Worm (Caenorhabditis elegans) whole organism, L1 larva: ENCODE data around the gene nlp-36.

ENCODE experiments used
- C16A3.4 ChIP-seq: fragments of 150-350 bp; optimal IDR thresholded peaks from 2 replicates; lab custom pipeline; 2014; ENCODE audit warnings: missing biosample characterization, missing genetic modification characterization
- aha-1 ChIP-seq: fragments of 150-350 bp; optimal IDR thresholded peaks from 2 replicates; lab custom pipeline; 2014; ENCODE audit warnings: missing biosample characterization, missing genetic modification characterization
- ama-1 ChIP-seq: fragments of 150-350 bp; optimal IDR thresholded peaks from 2 replicates; lab custom pipeline; 2014
- blmp-1 ChIP-seq: fragments of 150-350 bp; optimal IDR thresholded peaks from 2 replicates; lab custom pipeline; 2014; ENCODE audit warnings: missing biosample characterization, missing genetic modification characterization
- ceh-90 ChIP-seq: sonication (generic microtip); optimal IDR thresholded peaks from 2 replicates; lab custom pipeline; 2016; ENCODE audit warnings: missing genetic modification characterization, missing compliant biosample characterization
- dpl-1 ChIP-seq, 3 experiments: fragments of 150-350 bp in 2 of 3; sonication (generic microtip) in 1 of 3; optimal IDR thresholded peaks; 2 replicates each; lab custom pipeline; 2014 to 2017; ENCODE audit warnings: missing biosample characterization in 3 of 3, missing genetic modification characterization in 3 of 3, missing genetic modification reagents in 3 of 3
- dsc-1 ChIP-seq: sonication (generic microtip); optimal IDR thresholded peaks from 2 replicates; lab custom pipeline; 2016; ENCODE audit warnings: mild to moderate bottlenecking, missing genetic modification characterization, missing compliant biosample characterization
- efl-1 ChIP-seq, 4 experiments: fragments of 150-350 bp; optimal IDR thresholded peaks in 3 of 4; peaks in 1 of 4; 1 replicate in 1 of 4; 2 replicates in 3 of 4; lab custom pipeline; 2014; ENCODE audit warnings: missing biosample characterization in 2 of 4, missing genetic modification characterization in 2 of 4, missing genetic modification reagents in 2 of 4
- elt-3 ChIP-seq, 6 experiments: fragments of 150-350 bp in 1 of 6; sonication (generic microtip); optimal IDR thresholded peaks; 2 replicates each; lab custom pipeline; 2017 to 2018; ENCODE audit warnings: missing biosample characterization in 6 of 6, missing genetic modification characterization in 6 of 6, inconsistent platforms in 1 of 6
- ets-5 ChIP-seq: fragments of 200-800 bp; sonication (Bioruptor generic); IDR thresholded peaks from 2 replicates; pipeline ENCODE4 v1.3.6; 2022; ENCODE audit warnings: missing genetic modification characterization, missing compliant biosample characterization
- hpl-2 ChIP-seq: fragments of 150-350 bp; optimal IDR thresholded peaks from 2 replicates; lab custom pipeline; 2014; ENCODE audit warnings: missing biosample characterization, missing genetic modification reagents, missing genetic modification characterization
- irx-1 ChIP-seq: sonication (generic microtip); optimal IDR thresholded peaks from 2 replicates; lab custom pipeline; 2016; ENCODE audit warnings: missing genetic modification characterization, missing compliant biosample characterization
- lin-13 ChIP-seq: fragments of 150-350 bp; optimal IDR thresholded peaks from 2 replicates; lab custom pipeline; 2014; ENCODE audit warnings: missing biosample characterization, missing genetic modification reagents, missing genetic modification characterization
- lin-14 ChIP-seq: fragments of 200-800 bp; sonication (Bioruptor generic); optimal IDR thresholded peaks from 2 replicates; lab custom pipeline; 2018; ENCODE audit warnings: mild to moderate bottlenecking, missing genetic modification characterization, moderate library complexity, missing compliant biosample characterization
- lin-35 ChIP-seq, 2 experiments: fragments of 150-350 bp; optimal IDR thresholded peaks; 2 replicates each; lab custom pipeline; 2014; ENCODE audit warnings: missing biosample characterization in 2 of 2, missing genetic modification characterization in 2 of 2, missing genetic modification reagents in 2 of 2
- lin-39 ChIP-seq: fragments of 150-350 bp; optimal IDR thresholded peaks from 2 replicates; lab custom pipeline; 2014; ENCODE audit warnings: missing biosample characterization, missing genetic modification reagents, missing genetic modification characterization
- lsy-2 ChIP-seq, 2 experiments: fragments of 150-350 bp; optimal IDR thresholded peaks; 2 replicates each; lab custom pipeline; 2014; ENCODE audit warnings: missing biosample characterization in 2 of 2, missing genetic modification characterization in 2 of 2
- mab-9 ChIP-seq: fragments of 200-800 bp; sonication (Bioruptor generic); IDR thresholded peaks from 2 replicates; pipeline ENCODE4 v1.3.6; 2022; ENCODE audit warnings: missing genetic modification reagents, missing genetic modification characterization, missing compliant biosample characterization
- mdl-1 ChIP-seq, 2 experiments: fragments of 150-350 bp; optimal IDR thresholded peaks; 2 replicates each; lab custom pipeline; 2014 to 2017; ENCODE audit warnings: missing biosample characterization in 2 of 2, missing genetic modification characterization in 2 of 2, inconsistent platforms in 1 of 2
- mep-1 ChIP-seq: fragments of 150-350 bp; optimal IDR thresholded peaks from 2 replicates; lab custom pipeline; 2014; ENCODE audit warnings: missing biosample characterization, missing genetic modification characterization
- nhr-19 ChIP-seq: fragments of 200-800 bp; sonication (Bioruptor generic); conservative IDR thresholded peaks from 2 replicates; pipeline ENCODE4 v1.3.6; 2022; ENCODE audit warnings: missing genetic modification characterization, missing compliant biosample characterization
- nhr-20 ChIP-seq: sonication (generic microtip); optimal IDR thresholded peaks from 2 replicates; lab custom pipeline; 2016; ENCODE audit warnings: mild to moderate bottlenecking, missing genetic modification characterization, missing compliant biosample characterization
- nhr-237 ChIP-seq: fragments of 150-350 bp; optimal IDR thresholded peaks from 2 replicates; lab custom pipeline; 2014; ENCODE audit warnings: missing biosample characterization, missing genetic modification characterization
- nhr-47 ChIP-seq: sonication (generic microtip); optimal IDR thresholded peaks from 2 replicates; lab custom pipeline; 2016; ENCODE audit warnings: mild to moderate bottlenecking, missing genetic modification characterization, moderate library complexity, missing compliant biosample characterization
- nhr-71 ChIP-seq: sonication (generic microtip); optimal IDR thresholded peaks from 2 replicates; lab custom pipeline; 2016; ENCODE audit warnings: mild to moderate bottlenecking, missing genetic modification characterization, moderate library complexity, missing compliant biosample characterization
- nhr-77 ChIP-seq: fragments of 150-350 bp; optimal IDR thresholded peaks from 2 replicates; lab custom pipeline; 2014; ENCODE audit warnings: missing biosample characterization, missing genetic modification characterization
- nhr-84 ChIP-seq: sonication (generic microtip); optimal IDR thresholded peaks from 2 replicates; lab custom pipeline; 2017; ENCODE audit warnings: missing biosample characterization, missing genetic modification characterization
- pag-3 ChIP-seq: sonication (generic microtip); optimal IDR thresholded peaks from 2 replicates; lab custom pipeline; 2017; ENCODE audit warnings: missing genetic modification characterization, mild to moderate bottlenecking, missing compliant biosample characterization, antibody characterized with exemption, borderline replicate concordance; ENCODE audit not compliant: insufficient read depth
- pax-3 ChIP-seq: fragments of 200-800 bp; sonication (Bioruptor generic); optimal IDR thresholded peaks from 2 replicates; lab custom pipeline; 2018; ENCODE audit warnings: mild to moderate bottlenecking, missing genetic modification characterization, moderate library complexity, missing compliant biosample characterization
- rnt-1 ChIP-seq: sonication (generic microtip); optimal IDR thresholded peaks from 2 replicates; lab custom pipeline; 2016; ENCODE audit warnings: mild to moderate bottlenecking, missing genetic modification characterization, moderate library complexity, missing compliant biosample characterization
- snu-23 ChIP-seq: sonication (generic microtip); optimal IDR thresholded peaks from 2 replicates; lab custom pipeline; 2016; ENCODE audit warnings: missing genetic modification characterization, missing compliant biosample characterization
- sup-37 ChIP-seq: fragments of 200-800 bp; sonication (Bioruptor generic); optimal IDR thresholded peaks from 2 replicates; lab custom pipeline; 2018; ENCODE audit warnings: mild to moderate bottlenecking, missing genetic modification characterization, missing compliant biosample characterization
- swsn-7 ChIP-seq: sonication (generic microtip); optimal IDR thresholded peaks from 2 replicates; lab custom pipeline; 2016; ENCODE audit warnings: missing genetic modification characterization, missing compliant biosample characterization
- tbx-2 ChIP-seq: sonication (generic microtip); optimal IDR thresholded peaks from 2 replicates; lab custom pipeline; 2016; ENCODE audit warnings: missing genetic modification characterization, missing compliant biosample characterization
- unc-130 ChIP-seq: fragments of 150-350 bp; optimal IDR thresholded peaks from 2 replicates; lab custom pipeline; 2017; ENCODE audit warnings: missing biosample characterization, missing genetic modification characterization, inconsistent platforms
- unc-62 ChIP-seq: fragments of 150-350 bp; optimal IDR thresholded peaks from 2 replicates; lab custom pipeline; 2014; ENCODE audit warnings: missing biosample characterization, missing genetic modification reagents, missing genetic modification characterization
- unc-98 ChIP-seq: fragments of 200-800 bp; sonication (Bioruptor generic); IDR thresholded peaks from 2 replicates; pipeline ENCODE4 v1.3.6; 2022; ENCODE audit warnings: missing genetic modification characterization, missing compliant biosample characterization
- vab-15 ChIP-seq: sonication (generic microtip); optimal IDR thresholded peaks from 2 replicates; lab custom pipeline; 2017; ENCODE audit warnings: missing genotype, mild to moderate bottlenecking, missing genetic modification characterization, missing compliant biosample characterization
- ztf-4 ChIP-seq: fragments of 150-350 bp; optimal IDR thresholded peaks from 2 replicates; lab custom pipeline; 2014; ENCODE audit warnings: missing biosample characterization, missing genetic modification characterization

Gene nlp-36

ce11 chrIII:9455980-9456658, 32.4 kb upstream of the nlp-36 start, which contains the start of the genes rheb-1 and spk-1 (continued):
- peak; percentile 30 for TF ChIP-seq vab-15 (tag; lab: Kevin White, UChicago)
- no peak for TF ChIP-seq unc-62 (GFP tag; lab: Kevin White, UChicago)
- TF ChIP-seq ceh-90 = no peak
- TF ChIP-seq nhr-84 = no peak
- peak; percentile 82 for TF ChIP-seq pax-3 (tag; lab: Kevin White, UChicago)
- peak in 1 of 2 experiments; percentile 68 for TF ChIP-seq mdl-1 (tag; optimal IDR thresholded peaks at IDR 0.05; lab: Kevin White, UChicago)
- TF ChIP-seq tbx-2 (tag; lab: Kevin White, UChicago) = peak; percentile 87
- peak; percentile 45 for TF ChIP-seq lin-39 (tag; lab: Kevin White, UChicago)
- TF ChIP-seq nhr-237 = peak; percentile 61
- TF ChIP-seq hpl-2 (GFP tag; lab: Kevin White, UChicago) = peak; percentile 55

- TF ChIP-seq aha-1 (tag; lab: Kevin White, UChicago) (no peak), lin-35 (GFP tag; optimal IDR thresholded peaks at IDR 0.05; lab: Kevin White, UChicago) (peak; percentile 3 to 21), elt-3 (tag; optimal IDR thresholded peaks at IDR 0.05; lab: Kevin White, UChicago) (peak in 2 of 6 experiments; percentile 26 to 28), lin-13 (GFP tag; lab: Kevin White, UChicago) (no peak), mep-1 (tag; lab: Kevin White, UChicago) (peak; percentile 37), ztf-4 (tag; lab: Kevin White, UChicago) (peak; percentile 48), lsy-2 (tag; optimal IDR thresholded peaks at IDR 0.05; lab: Kevin White, UChicago) (peak; percentile 69 to 86), dpl-1 (GFP tag; optimal IDR thresholded peaks at IDR 0.05; lab: Kevin White, UChicago) (peak in 2 of 3 experiments; percentile 23 to 34), nhr-77 (tag; lab: Kevin White, UChicago) (peak; percentile 10), unc-98 (GFP tag; lab: Robert Waterston, UW) (0 out of 2 replicates have a peak, but pooled peaks have one; percentile 35), ets-5 (GFP tag; lab: Robert Waterston, UW) (no peak), sup-37 (GFP tag; lab: Kevin White, UChicago) (no peak), hpl-2 (GFP tag; lab: Kevin White, UChicago) (no peak), tbx-2 (tag; lab: Kevin White, UChicago) (peak; percentile 56), nhr-20 (tag; lab: Kevin White, UChicago) (peak; percentile 63), irx-1 (no peak), swsn-7 (tag; lab: Kevin White, UChicago) (peak; percentile 15), nhr-71 (tag; lab: Kevin White, UChicago) (peak; percentile 82), nhr-19 (peak; percentile 39), pag-3 (peak; percentile 41), blmp-1 (tag; lab: Kevin White, UChicago) (peak; percentile 84), snu-23 (peak; percentile 64), pax-3 (tag; lab: Kevin White, UChicago) (no peak), lin-14 (peak; percentile 90), C16A3.4 (tag; lab: Kevin White, UChicago) (peak; percentile 15), ama-1 (lab: Kevin White, UChicago) (no peak), mab-9 (peak; percentile 23; the same call in 1 of the 2 replicates), efl-1 (optimal IDR thresholded peaks at IDR 0.05; lab: Kevin White, UChicago) (peak in 1 of 2 experiments; percentile 23), efl-1 (GFP tag; optimal IDR thresholded peaks at IDR 0.05 in 1 of 2; lab: Kevin White, UChicago) (peak in 1 of 2 experiments; percentile 93), rnt-1 (tag; lab: Kevin White, UChicago) (peak; percentile 62), unc-130 (tag; lab: Kevin White, UChicago) (peak; percentile 80), dsc-1 (tag; lab: Kevin White, UChicago) (peak; percentile 18), nhr-47 (tag; lab: Kevin White, UChicago) (peak; percentile 15)
- TF ChIP-seq, all 84 proteins: peak for 24
These were observed 31.1 kb upstream of the nlp-36 start for ce11 chrIII:9457192-9458103.
